Fruit fly (Drosophila melanogaster) whole organism, wandering third instar larva: ENCODE results near the gene CG31103.

Source experiments
- CrebA ChIP-seq: fragments of 200-800 bp; sonication (Bioruptor generic); optimal IDR thresholded peaks from 2 replicates; lab custom pipeline; 2016; ENCODE audit warnings: missing biosample characterization, mild to moderate bottlenecking, missing genetic modification characterization, borderline replicate concordance
- dl ChIP-seq, 2 experiments: fragments of 175-275, 200-275 bp in 1 of 2; fragments of 200-275 bp in 1 of 2; sonication (Bioruptor generic); optimal IDR thresholded peaks; lab custom pipeline; 2018; ENCODE audit warnings: mild to moderate bottlenecking in 2 of 2, missing biosample characterization in 2 of 2, missing genetic modification characterization in 2 of 2, moderate library complexity in 2 of 2; ENCODE audit not compliant: partially characterized antibody in 2 of 2, insufficient read depth in 1 of 2
- tai ChIP-seq: sonication (Bioruptor generic); optimal IDR thresholded peaks from 2 replicates; lab custom pipeline; 2016; ENCODE audit warnings: missing biosample characterization, missing genetic modification characterization
- usp ChIP-seq: fragments of >200 bp; optimal IDR thresholded peaks from 2 replicates; lab custom pipeline; 2017; ENCODE audit warnings: missing biosample characterization, missing genetic modification characterization

DNA sequence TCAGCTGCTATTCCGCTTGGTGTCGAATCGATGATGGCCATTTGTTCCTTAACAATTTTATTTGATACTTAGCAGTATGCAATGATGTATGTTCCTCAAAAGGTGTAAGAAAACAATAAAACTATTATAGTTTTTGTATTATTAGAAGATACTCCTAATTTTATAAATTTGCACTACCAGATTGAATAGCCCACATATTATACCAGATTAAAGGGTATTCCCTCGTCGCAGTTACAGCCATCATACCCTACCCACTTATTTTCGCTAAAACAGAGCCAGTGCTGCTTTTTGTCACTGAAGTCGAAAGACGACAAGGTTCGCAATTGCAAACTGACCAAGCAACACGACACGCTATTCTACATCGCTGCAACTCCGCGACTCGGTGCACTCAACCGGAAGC is 41.7 kb upstream of the CG31103 start:
- TF ChIP-seq CrebA (GFP tag; lab: Kevin White, UChicago) (no peak), usp (GFP tag; lab: Kevin White, UChicago) (no peak), tai (GFP tag; lab: Kevin White, UChicago) (no peak), dl (GFP tag; optimal IDR thresholded peaks at IDR 0.05; lab: Kevin White, UChicago; ENCODE audit: insufficient read depth in 1 of 2, partially characterized antibody in 2 of 2) (no peak)
